Worm (Caenorhabditis elegans) whole organism, L3 larva: ENCODE data around the gene F07B10.7.

ENCODE experiments used
- R02D3.7 ChIP-seq: fragments of 150-350 bp; optimal IDR thresholded peaks from 2 replicates; lab custom pipeline; 2014; ENCODE audit warnings: missing biosample characterization, missing genetic modification characterization
- ZK546.5 ChIP-seq: sonication (generic microtip); optimal IDR thresholded peaks from 2 replicates; lab custom pipeline; 2017; ENCODE audit warnings: missing biosample characterization, missing genetic modification characterization
- aly-2 ChIP-seq: fragments of 150-350 bp; optimal IDR thresholded peaks from 2 replicates; lab custom pipeline; 2014; ENCODE audit warnings: missing biosample characterization, missing genetic modification characterization
- ama-1 ChIP-seq: fragments of 150-350 bp; optimal IDR thresholded peaks from 2 replicates; lab custom pipeline; 2018
- ceh-16 ChIP-seq: sonication (generic microtip); optimal IDR thresholded peaks from 2 replicates; lab custom pipeline; 2017; ENCODE audit warnings: missing biosample characterization, missing genetic modification characterization
- ceh-9 ChIP-seq: sonication (generic microtip); optimal IDR thresholded peaks from 2 replicates; lab custom pipeline; 2018; ENCODE audit warnings: missing biosample characterization, missing genetic modification characterization
- egl-5 ChIP-seq: fragments of 150-350 bp; optimal IDR thresholded peaks from 2 replicates; lab custom pipeline; 2017; ENCODE audit warnings: missing biosample characterization, missing genetic modification reagents, missing genetic modification characterization, inconsistent platforms
- elt-2 ChIP-seq: sonication (generic microtip); optimal IDR thresholded peaks from 2 replicates; lab custom pipeline; 2016; ENCODE audit warnings: missing genetic modification reagents, mild to moderate bottlenecking, missing genetic modification characterization, missing compliant biosample characterization
- elt-3 ChIP-seq, 3 experiments: fragments of 150-350 bp in 1 of 3; sonication (generic microtip) in 2 of 3; optimal IDR thresholded peaks; 2 replicates in 2 of 3; 4 replicates in 1 of 3; lab custom pipeline; 2014 to 2017; ENCODE audit warnings: missing biosample characterization in 3 of 3, missing genetic modification characterization in 3 of 3
- hmg-11 ChIP-seq: sonication (generic microtip); optimal IDR thresholded peaks from 2 replicates; lab custom pipeline; 2016; ENCODE audit warnings: missing genetic modification characterization, missing compliant biosample characterization
- jun-1 ChIP-seq: fragments of 150-350 bp; optimal IDR thresholded peaks from 2 replicates; lab custom pipeline; 2014; ENCODE audit warnings: missing biosample characterization, missing genetic modification reagents, missing genetic modification characterization
- lin-39 ChIP-seq: fragments of 150-350 bp; optimal IDR thresholded peaks from 2 replicates; lab custom pipeline; 2018; ENCODE audit warnings: missing biosample characterization, missing genetic modification reagents, missing genetic modification characterization
- lsy-12 ChIP-seq: sonication (generic microtip); optimal IDR thresholded peaks from 2 replicates; lab custom pipeline; 2016; ENCODE audit warnings: mild to moderate bottlenecking, missing genetic modification characterization, missing compliant biosample characterization
- mdl-1 ChIP-seq: fragments of 150-350 bp; optimal IDR thresholded peaks from 2 replicates; lab custom pipeline; 2014; ENCODE audit warnings: missing biosample characterization, missing genetic modification characterization
- mml-1 ChIP-seq: fragments of 150-350 bp; sonication (generic microtip); optimal IDR thresholded peaks from 3 replicates; lab custom pipeline; 2014; ENCODE audit warnings: missing biosample characterization, missing genetic modification characterization
- nfya-1 ChIP-seq: sonication (generic microtip); optimal IDR thresholded peaks from 2 replicates; lab custom pipeline; 2017; ENCODE audit warnings: missing genetic modification characterization, mild to moderate bottlenecking, missing compliant biosample characterization, antibody characterized with exemption, moderate library complexity; ENCODE audit not compliant: insufficient read depth
- nhr-11 ChIP-seq: fragments of 150-350 bp; optimal IDR thresholded peaks from 2 replicates; lab custom pipeline; 2014; ENCODE audit warnings: missing biosample characterization, missing genetic modification characterization
- nhr-23 ChIP-seq: fragments of 150-350 bp; optimal IDR thresholded peaks from 2 replicates; lab custom pipeline; 2014; ENCODE audit warnings: missing biosample characterization, missing genetic modification reagents, missing genetic modification characterization
- nhr-237 ChIP-seq: fragments of 150-350 bp; optimal IDR thresholded peaks from 2 replicates; lab custom pipeline; 2014; ENCODE audit warnings: missing biosample characterization, missing genetic modification characterization
- nhr-25 ChIP-seq: sonication (generic microtip); optimal IDR thresholded peaks from 2 replicates; lab custom pipeline; 2017; ENCODE audit warnings: missing biosample characterization, missing genetic modification characterization
- nhr-28 ChIP-seq: fragments of 150-350 bp; optimal IDR thresholded peaks from 2 replicates; lab custom pipeline; 2014; ENCODE audit warnings: missing biosample characterization, missing genetic modification characterization
- nhr-67 ChIP-seq: fragments of 150-350 bp; optimal IDR thresholded peaks from 2 replicates; lab custom pipeline; 2014; ENCODE audit warnings: missing biosample characterization, missing genetic modification characterization
- nhr-77 ChIP-seq: fragments of 150-350 bp; optimal IDR thresholded peaks from 2 replicates; lab custom pipeline; 2014; ENCODE audit warnings: missing biosample characterization, missing genetic modification characterization
- pha-4 ChIP-seq: fragments of 150-350 bp; optimal IDR thresholded peaks from 2 replicates; lab custom pipeline; 2014; ENCODE audit warnings: missing biosample characterization, missing genetic modification reagents, missing genetic modification characterization
- pqm-1 ChIP-seq: fragments of 150-350 bp; optimal IDR thresholded peaks from 2 replicates; lab custom pipeline; 2017; ENCODE audit warnings: missing biosample characterization, missing genetic modification characterization, inconsistent platforms
- skn-1 ChIP-seq: fragments of 150-350 bp; optimal IDR thresholded peaks from 2 replicates; lab custom pipeline; 2014; ENCODE audit warnings: missing biosample characterization, missing genetic modification characterization
- snpc-4 ChIP-seq: fragments of 150-350 bp; optimal IDR thresholded peaks from 2 replicates; lab custom pipeline; 2014; ENCODE audit warnings: missing biosample characterization, missing genetic modification characterization
- tbx-2 ChIP-seq: sonication (generic microtip); optimal IDR thresholded peaks from 2 replicates; lab custom pipeline; 2016; ENCODE audit warnings: mild to moderate bottlenecking, missing genetic modification characterization, missing compliant biosample characterization
- ztf-11 ChIP-seq: fragments of 150-350 bp; optimal IDR thresholded peaks from 2 replicates; lab custom pipeline; 2014; ENCODE audit warnings: missing biosample characterization, missing genetic modification characterization
- ztf-4 ChIP-seq: fragments of 150-350 bp; optimal IDR thresholded peaks from 2 replicates; lab custom pipeline; 2014; ENCODE audit warnings: missing biosample characterization, missing genetic modification characterization

F07B10.7 gene

ce11 chrV:11225981-11226380, 34.5 kb downstream of the F07B10.7 start, which contains the start of gene bgal-1:
Gene bgal-1 (minus strand): TSS chrV:11226018.
- TF ChIP-seq ceh-9 (tag; lab: Kevin White, UChicago), result no peak
- TF ChIP-seq elt-2 (tag; lab: Kevin White, UChicago), result peak; percentile 23
- peak; percentile 15 for TF ChIP-seq nfya-1 (tag; lab: Kevin White, UChicago)
- TF ChIP-seq tbx-2 (tag; lab: Kevin White, UChicago), result peak; percentile 1
- peak; percentile 62 for TF ChIP-seq pha-4 (tag; lab: Kevin White, UChicago)
- peak; percentile 21 for TF ChIP-seq nhr-25 (tag; lab: Kevin White, UChicago)
- TF ChIP-seq nhr-23 (tag; lab: Kevin White, UChicago), result peak; percentile 40
- TF ChIP-seq nhr-67 (tag; lab: Kevin White, UChicago), result no peak
- peak; percentile 33 for TF ChIP-seq lsy-12 (tag; lab: Kevin White, UChicago)
- TF ChIP-seq ama-1, result peak; percentile 69
- no peak for TF ChIP-seq ceh-16 (tag; lab: Kevin White, UChicago)
- peak; percentile 4 for TF ChIP-seq lin-39 (tag; lab: Kevin White, UChicago)

ce11 chrV:11223698-11224097, 36.8 kb downstream of the F07B10.7 start:
- no peak for TF ChIP-seq skn-1

DNA sequence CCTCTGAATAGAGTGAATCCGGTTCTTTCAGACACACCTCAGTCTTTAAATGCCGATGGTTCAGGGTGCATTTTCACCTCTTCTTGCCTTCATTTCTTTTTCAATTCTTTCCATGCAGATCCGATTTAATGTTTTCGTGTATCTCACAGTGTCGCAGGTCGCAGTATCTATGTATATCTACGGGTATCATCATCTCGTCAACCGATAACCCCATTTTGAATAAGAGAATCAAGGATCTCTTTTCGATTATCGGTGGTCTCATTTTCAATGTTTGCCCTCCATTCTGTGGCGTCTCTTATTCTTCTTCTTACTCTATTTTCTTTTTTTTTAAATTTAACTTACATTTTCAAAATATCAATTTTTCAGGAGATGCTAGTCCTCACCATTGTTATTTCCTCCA, 39.6 kb downstream of the F07B10.7 start, which contains the start of gene T19B10.2:
T19B10.2 (plus strand) TSS at position 367 of the 400 bp plus-strand sequence.
- TF ChIP-seq R02D3.7 (tag; lab: Kevin White, UChicago) (no peak), nhr-23 (tag; lab: Kevin White, UChicago) (peak; percentile 76)

- TF ChIP-seq aly-2 (tag; lab: Kevin White, UChicago), result no peak
- TF ChIP-seq nhr-11 (tag; lab: Kevin White, UChicago), result no peak
- no peak for TF ChIP-seq egl-5 (tag; lab: Kevin White, UChicago)
- TF ChIP-seq ztf-4, result no peak
- no peak for TF ChIP-seq snpc-4 (tag; lab: Kevin White, UChicago)
- TF ChIP-seq pha-4 (tag; lab: Kevin White, UChicago), result no peak
- TF ChIP-seq ZK546.5 (tag; lab: Kevin White, UChicago), result no peak
- no peak for TF ChIP-seq mml-1 (tag; lab: Kevin White, UChicago)
- no peak for TF ChIP-seq ztf-11 (tag; lab: Kevin White, UChicago)
- TF ChIP-seq hmg-11 (tag; lab: Kevin White, UChicago), result no peak
- TF ChIP-seq nhr-237 (tag; lab: Kevin White, UChicago), result no peak
- no peak for TF ChIP-seq nhr-77 (tag; lab: Kevin White, UChicago)
These were observed 40.1 kb downstream of the F07B10.7 start for ce11 chrV:11220415-11220814.

DNA sequence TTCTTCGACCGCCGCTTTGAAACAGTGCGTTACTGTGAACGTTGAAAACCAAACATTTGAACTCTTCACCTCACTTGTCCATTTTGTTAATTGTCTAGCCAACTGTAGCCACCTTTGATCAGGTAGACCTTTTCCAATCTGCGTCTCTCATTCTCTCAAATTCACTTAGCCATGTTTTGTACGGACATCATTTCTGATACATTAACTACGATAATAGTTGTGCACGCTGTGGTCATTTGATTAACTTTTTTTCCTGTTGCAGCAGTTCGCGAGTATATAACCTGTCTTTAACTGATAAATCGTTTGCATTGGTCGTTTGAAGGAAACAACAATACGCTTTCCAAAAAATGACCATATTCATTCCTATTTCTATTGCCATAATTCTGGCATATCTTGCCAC, 43.1 kb downstream of the F07B10.7 start, which contains the start of gene cyp-29A2:
cyp-29A2 (plus strand) TSS at position 190 of the 400 bp plus-strand sequence.
- TF ChIP-seq pqm-1 (tag; lab: Kevin White, UChicago) (peak; percentile 18), nhr-25 (tag; lab: Kevin White, UChicago) (no peak), mdl-1 (tag; lab: Kevin White, UChicago) (no peak), elt-2 (tag; lab: Kevin White, UChicago) (peak; percentile 17), jun-1 (tag; lab: Kevin White, UChicago) (no peak), nhr-28 (tag; lab: Kevin White, UChicago) (no peak), lin-39 (tag; lab: Kevin White, UChicago) (no peak)

ce11 chrV:11216137-11216536, 44.4 kb downstream of the F07B10.7 start:
- TF ChIP-seq nfya-1 (tag; lab: Kevin White, UChicago) (no peak), elt-3 (tag; optimal IDR thresholded peaks at IDR 0.05; lab: Kevin White, UChicago) (no peak), tbx-2 (tag; lab: Kevin White, UChicago) (no peak)

- TF ChIP-seq nhr-28 (tag; lab: Kevin White, UChicago) (no peak), egl-5 (tag; lab: Kevin White, UChicago) (peak; percentile 82)
These were observed 46.0 kb downstream of the F07B10.7 start for ce11 chrV:11214569-11214968.
